Fruit fly (Drosophila melanogaster) whole organism, embryonic: ENCODE data around the gene net.

ENCODE experiments used
- Antp ChIP-seq: fragments of 200-800 bp; sonication (Bioruptor generic); optimal IDR thresholded peaks from 3 replicates; lab custom pipeline; 2016; ENCODE audit warnings: missing biosample characterization, missing genetic modification characterization
- B-H1 ChIP-seq: fragments of 200-800 bp; sonication (Bioruptor generic); IDR thresholded peaks from 3 replicates; pipeline ENCODE4 v1.3.6; 2022; ENCODE audit warnings: missing biosample characterization, missing genetic modification characterization
- B-H2 ChIP-seq: fragments of 200-800 bp; sonication (Bioruptor generic); optimal IDR thresholded peaks from 2 replicates; lab custom pipeline; 2018; ENCODE audit warnings: missing biosample characterization, mild to moderate bottlenecking, missing genetic modification characterization
- CG11696 ChIP-seq: fragments of 200-800 bp; sonication (Bioruptor generic); IDR thresholded peaks from 2 replicates; pipeline ENCODE4 v1.3.6; 2022; ENCODE audit warnings: missing biosample characterization, missing genetic modification characterization
- CG12299 ChIP-seq: fragments of 200-800 bp; sonication (Bioruptor generic); optimal IDR thresholded peaks from 2 replicates; lab custom pipeline; 2018; ENCODE audit warnings: missing biosample characterization, mild to moderate bottlenecking, missing genetic modification characterization
- CG12391 ChIP-seq: fragments of 200-800 bp; sonication (Bioruptor generic); optimal IDR thresholded peaks from 3 replicates; lab custom pipeline; 2018; ENCODE audit warnings: missing biosample characterization, mild to moderate bottlenecking, missing genetic modification characterization, moderate library complexity
- CG1603 ChIP-seq: fragments of 200-800 bp; sonication (Bioruptor generic); optimal IDR thresholded peaks from 2 replicates; lab custom pipeline; 2019; ENCODE audit warnings: missing biosample characterization, mild to moderate bottlenecking, missing genetic modification characterization, moderate library complexity
- CG1647 ChIP-seq: fragments of 200-800 bp; sonication (Bioruptor generic); optimal IDR thresholded peaks from 3 replicates; lab custom pipeline; 2016; ENCODE audit warnings: missing biosample characterization, missing genetic modification characterization
- CG17568 ChIP-seq: fragments of 200-800 bp; sonication (Bioruptor generic); optimal IDR thresholded peaks from 2 replicates; lab custom pipeline; 2018; ENCODE audit warnings: missing biosample characterization, mild to moderate bottlenecking, missing genetic modification characterization, moderate library complexity
- CG2199 ChIP-seq: fragments of 200-800 bp; sonication (Bioruptor generic); IDR thresholded peaks from 3 replicates; pipeline ENCODE4 v1.3.6; 2022; ENCODE audit warnings: missing biosample characterization, missing genetic modification characterization
- CG2678 ChIP-seq: fragments of 200-800 bp; sonication (Bioruptor generic); optimal IDR thresholded peaks from 3 replicates; lab custom pipeline; 2019; ENCODE audit warnings: missing biosample characterization, mild to moderate bottlenecking, missing genetic modification characterization, moderate library complexity
- CG32532 ChIP-seq: fragments of 200-800 bp; sonication (Bioruptor generic); IDR thresholded peaks from 2 replicates; pipeline ENCODE4 v1.3.6; 2022; ENCODE audit warnings: missing biosample characterization, missing genetic modification characterization
- CG3995 ChIP-seq: fragments of 200-800 bp; sonication (Bioruptor generic); optimal IDR thresholded peaks from 3 replicates; lab custom pipeline; 2016; ENCODE audit warnings: missing biosample characterization, missing genetic modification characterization
- CG4404 ChIP-seq: fragments of 200-800 bp; sonication (Bioruptor generic); IDR thresholded peaks from 2 replicates; pipeline ENCODE4 v1.3.6; 2022; ENCODE audit warnings: missing biosample characterization, missing genetic modification characterization
- D19A ChIP-seq: fragments of 200-800 bp; optimal IDR thresholded peaks from 3 replicates; lab custom pipeline; 2019; ENCODE audit warnings: missing biosample characterization, mild to moderate bottlenecking, missing genetic modification characterization, moderate library complexity
- D19B ChIP-seq: fragments of 200-800 bp; sonication (Bioruptor generic); optimal IDR thresholded peaks from 2 replicates; lab custom pipeline; 2017; ENCODE audit warnings: missing biosample characterization, mild to moderate bottlenecking, missing genetic modification characterization
- Deaf1 ChIP-seq: fragments of 200-800 bp; optimal IDR thresholded peaks from 3 replicates; lab custom pipeline; 2019; ENCODE audit warnings: missing biosample characterization, mild to moderate bottlenecking, missing genetic modification characterization, moderate library complexity
- Drgx ChIP-seq: fragments of 200-800 bp; sonication (Bioruptor generic); IDR thresholded peaks from 2 replicates; pipeline ENCODE4 v1.3.6; 2022; ENCODE audit warnings: missing biosample characterization, missing genetic modification characterization
- Eip74EF ChIP-seq, 2 experiments: fragments of 200-800 bp in 1 of 2; fragments of >200 bp in 1 of 2; sonication (Bioruptor generic) in 1 of 2; optimal IDR thresholded peaks; 2 replicates each; lab custom pipeline; 2017 to 2019; ENCODE audit warnings: missing biosample characterization in 2 of 2, missing genetic modification characterization in 2 of 2, mild to moderate bottlenecking in 1 of 2, moderate library complexity in 1 of 2
- Hmx ChIP-seq: fragments of 200-800 bp; sonication (Bioruptor generic); optimal IDR thresholded peaks from 2 replicates; lab custom pipeline; 2016; ENCODE audit warnings: missing biosample characterization, missing genetic modification characterization
- Hr78 ChIP-seq, 2 experiments: fragments of 200-800 bp in 1 of 2; fragments of >200 bp in 1 of 2; sonication (Bioruptor generic) in 1 of 2; optimal IDR thresholded peaks; 2 replicates each; lab custom pipeline; 2017 to 2019; ENCODE audit warnings: missing biosample characterization in 2 of 2, missing genetic modification characterization in 2 of 2, mild to moderate bottlenecking in 1 of 2, moderate library complexity in 1 of 2
- Hsf ChIP-seq: fragments of 200-800 bp; sonication (Bioruptor generic); optimal IDR thresholded peaks from 3 replicates; lab custom pipeline; 2016; ENCODE audit warnings: missing biosample characterization, missing genetic modification characterization
- MBD-R2 ChIP-seq: fragments of 200-800 bp; sonication (Bioruptor generic); IDR thresholded peaks from 2 replicates; pipeline ENCODE4 v1.3.6; 2022; ENCODE audit warnings: missing biosample characterization, missing genetic modification characterization
- Med ChIP-seq: fragments of 200-800 bp; sonication (Bioruptor generic); peaks from one replicate; lab custom pipeline; 2016; ENCODE audit warnings: missing biosample characterization, missing genetic modification characterization, mild to moderate bottlenecking, inconsistent platforms, moderate library complexity
- Myb ChIP-seq: fragments of 200-800 bp; sonication (Bioruptor generic); optimal IDR thresholded peaks from 2 replicates; lab custom pipeline; 2016; ENCODE audit warnings: missing biosample characterization, missing genetic modification characterization
- NC2β ChIP-seq: fragments of 200-800 bp; sonication (Bioruptor generic); optimal IDR thresholded peaks from 2 replicates; lab custom pipeline; 2016; ENCODE audit warnings: missing biosample characterization, missing genetic modification characterization
- Optix ChIP-seq: fragments of 200-800 bp; sonication (Bioruptor generic); IDR thresholded peaks from 3 replicates; pipeline ENCODE4 v1.3.6; 2022; ENCODE audit warnings: missing biosample characterization, missing genetic modification characterization
- Pdp1 ChIP-seq, 2 experiments: fragments of 200-800 bp; sonication (Bioruptor generic); optimal IDR thresholded peaks; 3 replicates each; lab custom pipeline; 2016; ENCODE audit warnings: missing biosample characterization in 2 of 2, missing genetic modification characterization in 2 of 2, mild to moderate bottlenecking in 1 of 2, moderate library complexity in 1 of 2
- YL-1 ChIP-seq: fragments of 200-800 bp; sonication (Bioruptor generic); optimal IDR thresholded peaks from 3 replicates; lab custom pipeline; 2017; ENCODE audit warnings: missing biosample characterization, mild to moderate bottlenecking, missing genetic modification characterization
- ato ChIP-seq: fragments of 200-800 bp; sonication (Bioruptor generic); IDR thresholded peaks from 2 replicates; pipeline ENCODE4 v1.3.6; 2022; ENCODE audit warnings: missing biosample characterization, missing genetic modification characterization; ENCODE audit not compliant: partially characterized antibody
- chinmo ChIP-seq: fragments of 200-800 bp; sonication (Bioruptor generic); IDR thresholded peaks from 4 replicates; pipeline ENCODE4 v1.3.6; 2022; ENCODE audit warnings: missing biosample characterization, missing genetic modification characterization; ENCODE audit not compliant: partially characterized antibody
- disco-r ChIP-seq: fragments of 200-800 bp; sonication (Bioruptor generic); optimal IDR thresholded peaks from 2 replicates; lab custom pipeline; 2016; ENCODE audit warnings: missing biosample characterization, missing genetic modification characterization
- dm ChIP-seq: fragments of 200-800 bp; sonication (Bioruptor generic); optimal IDR thresholded peaks from 3 replicates; lab custom pipeline; 2016; ENCODE audit warnings: missing biosample characterization, missing genetic modification characterization
- eyg ChIP-seq: fragments of 200-800 bp; sonication (Bioruptor generic); optimal IDR thresholded peaks from 3 replicates; lab custom pipeline; 2016; ENCODE audit warnings: missing biosample characterization, missing genetic modification characterization
- fru ChIP-seq: fragments of >200 bp; optimal IDR thresholded peaks from 2 replicates; lab custom pipeline; 2017
- gem ChIP-seq: fragments of 200-800 bp; sonication (Bioruptor generic); optimal IDR thresholded peaks from 2 replicates; lab custom pipeline; 2019; ENCODE audit warnings: missing biosample characterization, mild to moderate bottlenecking, missing genetic modification characterization, moderate library complexity
- ham ChIP-seq: fragments of 200-800 bp; sonication (Bioruptor generic); IDR thresholded peaks from 2 replicates; pipeline ENCODE4 v1.3.6; 2022; ENCODE audit warnings: missing biosample characterization, missing genetic modification characterization
- kay ChIP-seq: fragments of 200-800 bp; sonication (Bioruptor generic); optimal IDR thresholded peaks from 2 replicates; lab custom pipeline; 2016; ENCODE audit warnings: missing biosample characterization, missing genetic modification characterization
- lab ChIP-seq: fragments of 200-800 bp; sonication (Bioruptor generic); optimal IDR thresholded peaks from 3 replicates; lab custom pipeline; 2017; ENCODE audit warnings: missing biosample characterization, missing genetic modification characterization, mild to moderate bottlenecking, moderate library complexity, missing genetic modification reagents
- luna ChIP-seq: fragments of 200-800 bp; sonication (Bioruptor generic); optimal IDR thresholded peaks from 2 replicates; lab custom pipeline; 2016; ENCODE audit warnings: missing biosample characterization, missing genetic modification characterization
- otp ChIP-seq: fragments of 200-800 bp; sonication (Bioruptor generic); IDR thresholded peaks from 3 replicates; pipeline ENCODE4, ENCODE4 v1.3.6; 2022; ENCODE audit warnings: missing biosample characterization, missing genetic modification characterization
- rib ChIP-seq: fragments of 200-800 bp; sonication (Bioruptor generic); IDR thresholded peaks from 2 replicates; pipeline ENCODE4 v1.3.6; 2022; ENCODE audit warnings: missing biosample characterization, missing genetic modification characterization
- row ChIP-seq: fragments of 200-800 bp; sonication (Bioruptor generic); IDR thresholded peaks from 3 replicates; pipeline ENCODE4 v1.3.6; 2022; ENCODE audit warnings: missing biosample characterization, missing genetic modification characterization
- sens ChIP-seq: fragments of 200-800 bp; sonication (Bioruptor generic); peaks from one replicate; lab custom pipeline; 2016; ENCODE audit warnings: missing biosample characterization, missing genetic modification characterization
- sens-2 ChIP-seq: fragments of 200-800 bp; sonication (Bioruptor generic); IDR thresholded peaks from 2 replicates; pipeline ENCODE4 v1.3.6; 2022; ENCODE audit warnings: missing biosample characterization, missing genetic modification characterization
- ssp ChIP-seq: fragments of 200-800 bp; sonication (Bioruptor generic); IDR thresholded peaks from 2 replicates; pipeline ENCODE4 v1.3.6; 2022; ENCODE audit warnings: missing biosample characterization, missing genetic modification characterization
- tup ChIP-seq: fragments of 200-800 bp; sonication (Bioruptor generic); optimal IDR thresholded peaks from 2 replicates; lab custom pipeline; 2016; ENCODE audit warnings: missing biosample characterization, mild to moderate bottlenecking, missing genetic modification characterization, moderate library complexity
- vfl ChIP-seq: fragments of 200-800 bp; sonication (Bioruptor generic); optimal IDR thresholded peaks from 2 replicates; lab custom pipeline; 2016; ENCODE audit warnings: missing biosample characterization, missing genetic modification characterization
- wdn ChIP-seq: fragments of 200-800 bp; sonication (Bioruptor generic); IDR thresholded peaks from 2 replicates; pipeline ENCODE4 v1.3.6; 2022; ENCODE audit warnings: missing biosample characterization, missing genetic modification characterization

net gene

DNA sequence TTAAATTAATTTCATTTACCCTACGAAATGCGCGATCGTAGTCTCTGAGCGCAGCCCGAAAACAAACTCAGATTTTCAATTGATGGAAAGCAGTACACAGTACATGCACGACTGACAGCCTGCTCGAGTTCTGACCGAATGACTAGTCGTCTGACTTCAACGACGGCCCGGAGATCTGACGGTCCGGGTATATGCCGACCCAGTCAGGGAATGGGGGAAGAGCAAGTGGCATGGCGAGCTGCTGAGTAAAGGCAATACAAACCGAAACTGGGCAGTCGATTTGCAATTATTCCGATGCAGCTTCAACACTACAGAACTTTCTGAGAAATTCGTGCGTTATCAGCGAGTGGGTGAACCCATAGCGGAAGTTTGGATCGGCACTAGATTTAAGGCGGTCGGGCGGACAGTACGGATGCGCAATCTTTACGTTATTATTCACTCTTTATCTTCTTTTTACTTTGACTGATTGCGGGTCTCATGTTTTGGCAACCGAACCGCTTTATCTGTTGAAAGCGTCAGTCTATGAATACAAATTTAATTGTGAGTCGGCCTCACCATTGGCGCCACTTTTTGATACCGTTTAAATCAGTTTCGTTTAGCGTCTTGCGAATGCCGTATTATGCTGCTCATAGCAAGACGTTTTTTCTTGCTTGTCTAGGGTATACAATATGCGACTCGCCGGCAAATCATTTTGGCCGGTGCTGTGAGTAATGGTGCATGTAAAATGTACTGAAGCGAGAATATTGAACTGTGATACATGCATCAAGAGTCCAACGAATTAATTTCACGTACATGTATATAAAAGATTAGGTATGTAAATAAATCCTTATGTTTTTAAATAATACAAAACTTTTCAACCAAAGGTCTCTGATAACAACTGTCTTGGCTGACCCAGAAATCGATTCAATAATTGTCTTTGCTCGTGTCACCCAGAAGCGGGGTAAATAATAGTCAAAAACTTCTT is 33.6 kb upstream of the net start (continued):
- TF ChIP-seq Hr78 (GFP tag; optimal IDR thresholded peaks at IDR 0.05; lab: Kevin White, UChicago) (peak in 1 of 2 experiments; percentile 52), eyg (no peak), luna (GFP tag; lab: Kevin White, UChicago) (no peak), dm (GFP tag; lab: Kevin White, UChicago) (no peak), CG32532 (GFP tag; lab: Robert Waterston, UW) (peak; percentile 7; the same call in 1 of the 2 replicates), Drgx (GFP tag; lab: Robert Waterston, UW) (peak; percentile 41; the same call in 1 of the 2 replicates), D19A (peak; percentile 90), vfl (no peak), CG2199 (GFP tag; lab: Robert Waterston, UW) (peak; percentile 31; the same call in 1 of the 3 replicates), NC2β (GFP tag; lab: Kevin White, UChicago) (no peak), Med (peak; percentile 85), B-H1 (GFP tag; lab: Robert Waterston, UW) (no peak), CG11696 (GFP tag; lab: Robert Waterston, UW) (no peak), chinmo (GFP tag; lab: Robert Waterston, UW) (0 out of 4 replicates have a peak, but pooled peaks have one; percentile 51), D19B (GFP tag; lab: Kevin White, UChicago) (peak; percentile 97), YL-1 (no peak), kay (GFP tag; lab: Kevin White, UChicago) (peak; percentile 44), Pdp1 (GFP tag; optimal IDR thresholded peaks at IDR 0.05; lab: Kevin White, UChicago) (peak in 1 of 2 experiments; percentile 7), rib (GFP tag; lab: Robert Waterston, UW) (no peak), gem (tag; lab: Kevin White, UChicago) (peak; percentile 26), ato (GFP tag; lab: Robert Waterston, UW) (no peak), Optix (GFP tag; lab: Robert Waterston, UW) (no peak), otp (GFP tag; lab: Robert Waterston, UW) (no peak), CG17568 (peak; percentile 2), lab (GFP tag; lab: Kevin White, UChicago) (peak; percentile 7), Eip74EF (GFP tag; optimal IDR thresholded peaks at IDR 0.05; lab: Kevin White, UChicago) (peak in 1 of 2 experiments; percentile 51), CG4404 (GFP tag; lab: Robert Waterston, UW) (no peak), Hsf (GFP tag; lab: Kevin White, UChicago) (no peak), MBD-R2 (GFP tag; lab: Robert Waterston, UW) (no peak), ssp (GFP tag; lab: Robert Waterston, UW) (no peak), Myb (GFP tag; lab: Kevin White, UChicago) (no peak), ham (GFP tag; lab: Robert Waterston, UW) (no peak), CG1647 (GFP tag; lab: Kevin White, UChicago) (no peak), fru (lab: Kevin White, UChicago) (no peak), CG12299 (tag; lab: Kevin White, UChicago) (no peak), sens-2 (GFP tag; lab: Robert Waterston, UW) (no peak), CG3995 (GFP tag; lab: Kevin White, UChicago) (no peak), disco-r (GFP tag; lab: Kevin White, UChicago) (no peak), CG12391 (tag; lab: Kevin White, UChicago) (no peak), Hmx (GFP tag; lab: Kevin White, UChicago) (no peak), CG1603 (tag; lab: Kevin White, UChicago) (peak; percentile 3), Deaf1 (peak; percentile 58), Antp (GFP tag; lab: Kevin White, UChicago) (peak; percentile 17), tup (no peak), sens (GFP tag; lab: Kevin White, UChicago) (peak; percentile 88), wdn (GFP tag; lab: Robert Waterston, UW) (no peak), CG2678 (peak; percentile 11), B-H2 (GFP tag; lab: Kevin White, UChicago) (no peak), row (GFP tag; lab: Robert Waterston, UW) (peak; percentile 75)
